Worm (Caenorhabditis elegans) whole organism, young adult: ENCODE results near the gene srh-170.

Experiments
- B0035.1 ChIP-seq: sonication (generic microtip); optimal IDR thresholded peaks from 2 replicates; lab custom pipeline; 2016; ENCODE audit warnings: missing genetic modification characterization, mild to moderate bottlenecking, missing compliant biosample characterization, missing genotype, missing genetic modification reagents
- C06A6.2 ChIP-seq: fragments of 200-800 bp; sonication (Bioruptor generic); conservative IDR thresholded peaks from 2 replicates; pipeline ENCODE4 v1.3.6; 2022; ENCODE audit warnings: missing genetic modification characterization, missing compliant biosample characterization
- D2030.7 ChIP-seq: fragments of 200-800 bp; sonication (Bioruptor generic); IDR thresholded peaks from 2 replicates; pipeline ENCODE4 v1.3.6; 2022; ENCODE audit warnings: missing genetic modification reagents, missing genetic modification characterization, missing compliant biosample characterization
- F52B5.7 ChIP-seq: sonication (generic microtip); optimal IDR thresholded peaks from 2 replicates; lab custom pipeline; 2016; ENCODE audit warnings: mild to moderate bottlenecking, missing genetic modification characterization, missing compliant biosample characterization
- F55B11.4 ChIP-seq: sonication (generic microtip); optimal IDR thresholded peaks from 2 replicates; lab custom pipeline; 2016; ENCODE audit warnings: missing compliant biosample characterization, missing genetic modification characterization, borderline replicate concordance; ENCODE audit not compliant: insufficient read depth
- F57A8.1 ChIP-seq: fragments of 200-800 bp; sonication (Bioruptor generic); optimal IDR thresholded peaks from 2 replicates; lab custom pipeline; 2018; ENCODE audit warnings: mild to moderate bottlenecking, missing genetic modification characterization, moderate library complexity, missing compliant biosample characterization
- K12H6.12 ChIP-seq: fragments of 200-800 bp; sonication (Bioruptor generic); optimal IDR thresholded peaks from 2 replicates; lab custom pipeline; 2018; ENCODE audit warnings: mild to moderate bottlenecking, missing genetic modification characterization, missing compliant biosample characterization
- Y79H2A.3 ChIP-seq: fragments of 200-800 bp; sonication (Bioruptor generic); conservative IDR thresholded peaks from 2 replicates; pipeline ENCODE4 v1.3.6; 2022; ENCODE audit warnings: missing genetic modification reagents, missing genetic modification characterization, missing compliant biosample characterization
- Y95B8A.8 ChIP-seq: fragments of 200-800 bp; sonication (Bioruptor generic); IDR thresholded peaks from 2 replicates; pipeline ENCODE4 v1.3.6; 2022; ENCODE audit warnings: missing genetic modification reagents, missing genetic modification characterization, missing compliant biosample characterization
- ZK185.1 ChIP-seq: sonication (generic microtip); optimal IDR thresholded peaks from 2 replicates; lab custom pipeline; 2016; ENCODE audit warnings: mild to moderate bottlenecking, missing genetic modification characterization, missing compliant biosample characterization; ENCODE audit not compliant: poor library complexity, severe bottlenecking
- aptf-2 ChIP-seq: fragments of 200-800 bp; sonication (Bioruptor generic); conservative IDR thresholded peaks from 2 replicates; pipeline ENCODE4 v1.3.6; 2022; ENCODE audit warnings: missing genetic modification reagents, missing genetic modification characterization, missing compliant biosample characterization
- aptf-3 ChIP-seq: fragments of 200-800 bp; sonication (Bioruptor generic); IDR thresholded peaks from 2 replicates; pipeline ENCODE4 v1.3.6; 2022; ENCODE audit warnings: missing genetic modification characterization, missing compliant biosample characterization
- cebp-2 ChIP-seq: fragments of 200-800 bp; sonication (Bioruptor generic); IDR thresholded peaks from 2 replicates; pipeline ENCODE4 v1.3.6; 2022; ENCODE audit warnings: missing genetic modification characterization, missing compliant biosample characterization
- chd-7 ChIP-seq: sonication (generic microtip); optimal IDR thresholded peaks from 2 replicates; lab custom pipeline; 2016; ENCODE audit warnings: mild to moderate bottlenecking, missing genetic modification characterization, moderate library complexity, missing compliant biosample characterization
- dpl-1 ChIP-seq: fragments of 150-350 bp; optimal IDR thresholded peaks from 2 replicates; lab custom pipeline; 2014; ENCODE audit warnings: missing biosample characterization, missing genetic modification reagents, missing genetic modification characterization
- egl-18 ChIP-seq: fragments of 200-800 bp; sonication (Bioruptor generic); IDR thresholded peaks from 2 replicates; pipeline ENCODE4 v1.3.6; 2022; ENCODE audit warnings: missing genetic modification reagents, missing genetic modification characterization, missing compliant biosample characterization
- gei-17 ChIP-seq: fragments of 200-800 bp; sonication (Bioruptor generic); optimal IDR thresholded peaks from 2 replicates; lab custom pipeline; 2018; ENCODE audit warnings: mild to moderate bottlenecking, missing genetic modification characterization, missing compliant biosample characterization
- hlh-12 ChIP-seq: sonication (generic microtip); optimal IDR thresholded peaks from 2 replicates; lab custom pipeline; 2016; ENCODE audit warnings: missing genetic modification characterization, missing compliant biosample characterization
- hlh-26 ChIP-seq: fragments of 200-800 bp; sonication (Bioruptor generic); conservative IDR thresholded peaks from 2 replicates; pipeline ENCODE4 v1.3.6; 2022; ENCODE audit warnings: missing genetic modification reagents, missing genetic modification characterization, missing compliant biosample characterization
- hsf-1 ChIP-seq: fragments of 200-800 bp; sonication (Bioruptor generic); IDR thresholded peaks from 2 replicates; pipeline ENCODE4 v1.3.6; 2022; ENCODE audit warnings: missing genetic modification reagents, missing genetic modification characterization, missing compliant biosample characterization
- let-526 ChIP-seq: fragments of 200-800 bp; sonication (Bioruptor generic); IDR thresholded peaks from 2 replicates; pipeline ENCODE4 v1.3.6; 2022; ENCODE audit warnings: missing genetic modification reagents, missing genetic modification characterization, missing compliant biosample characterization
- lin-35 ChIP-seq, 3 experiments: fragments of 150-350 bp in 2 of 3; sonication (generic microtip) in 1 of 3; optimal IDR thresholded peaks; 2 replicates each; lab custom pipeline; 2014 to 2018; ENCODE audit warnings: missing biosample characterization in 3 of 3, missing genetic modification characterization in 3 of 3, missing genetic modification reagents in 3 of 3
- lin-54 ChIP-seq: fragments of 200-800 bp; sonication (Bioruptor generic); optimal IDR thresholded peaks from 2 replicates; lab custom pipeline; 2018; ENCODE audit warnings: mild to moderate bottlenecking, missing genetic modification characterization, missing compliant biosample characterization
- madf-6 ChIP-seq: fragments of 200-800 bp; sonication (Bioruptor generic); IDR thresholded peaks from 2 replicates; pipeline ENCODE4 v1.3.6; 2022; ENCODE audit warnings: missing genetic modification reagents, missing genetic modification characterization, missing compliant biosample characterization
- madf-8 ChIP-seq: fragments of 200-800 bp; sonication (Bioruptor generic); conservative IDR thresholded peaks from 2 replicates; pipeline ENCODE4 v1.3.6; 2022; ENCODE audit warnings: missing genetic modification reagents, missing genetic modification characterization, missing compliant biosample characterization
- mcd-1 ChIP-seq: fragments of 200-800 bp; sonication (Bioruptor generic); IDR thresholded peaks from 2 replicates; pipeline ENCODE4 v1.3.6; 2022; ENCODE audit warnings: missing genetic modification reagents, missing genetic modification characterization, missing compliant biosample characterization
- nfya-2 ChIP-seq: fragments of 200-800 bp; sonication (Bioruptor generic); IDR thresholded peaks from 2 replicates; pipeline ENCODE4 v1.3.6; 2022; ENCODE audit warnings: missing genetic modification reagents, missing genetic modification characterization, missing compliant biosample characterization
- nhr-120 ChIP-seq: fragments of 200-800 bp; sonication (Bioruptor generic); IDR thresholded peaks from 2 replicates; pipeline ENCODE4 v1.3.6; 2022; ENCODE audit warnings: missing genetic modification characterization, missing compliant biosample characterization
- nhr-27 ChIP-seq: fragments of 200-800 bp; sonication (Bioruptor generic); optimal IDR thresholded peaks from 2 replicates; lab custom pipeline; 2018; ENCODE audit warnings: mild to moderate bottlenecking, missing genetic modification characterization, moderate library complexity, missing compliant biosample characterization
- nhr-80 ChIP-seq: sonication (generic microtip); optimal IDR thresholded peaks from 2 replicates; lab custom pipeline; 2016; ENCODE audit warnings: missing genetic modification characterization, missing compliant biosample characterization
- rcor-1 ChIP-seq: fragments of 200-800 bp; sonication (Bioruptor generic); IDR thresholded peaks from 2 replicates; pipeline ENCODE4 v1.3.6; 2022; ENCODE audit warnings: missing genetic modification reagents, missing genetic modification characterization, missing compliant biosample characterization
- rpc-1 ChIP-seq, 2 experiments: fragments of 150-350 bp in 1 of 2; sonication (generic microtip) in 1 of 2; optimal IDR thresholded peaks; 2 replicates each; lab custom pipeline; 2014 to 2018; ENCODE audit warnings: missing biosample characterization in 1 of 2, missing genetic modification characterization in 1 of 2, missing genetic modification reagents in 1 of 2, missing genotype in 1 of 2
- snpc-1.1 ChIP-seq: sonication (generic microtip); optimal IDR thresholded peaks from 2 replicates; lab custom pipeline; 2017; ENCODE audit warnings: missing genetic modification characterization, mild to moderate bottlenecking, missing compliant biosample characterization, antibody characterized with exemption, moderate library complexity, missing genotype, missing genetic modification reagents; ENCODE audit not compliant: insufficient read depth
- tbx-9 ChIP-seq: sonication (generic microtip); optimal IDR thresholded peaks from 2 replicates; lab custom pipeline; 2016; ENCODE audit warnings: borderline replicate concordance, missing genetic modification characterization, inconsistent platforms, missing compliant biosample characterization
- tlf-1 ChIP-seq: fragments of 200-800 bp; sonication (Bioruptor generic); optimal IDR thresholded peaks from 2 replicates; lab custom pipeline; 2018; ENCODE audit warnings: mild to moderate bottlenecking, missing genetic modification characterization, missing compliant biosample characterization
- ztf-28 ChIP-seq: fragments of 200-800 bp; sonication (Bioruptor generic); IDR thresholded peaks from 2 replicates; pipeline ENCODE4 v1.3.6; 2022; ENCODE audit warnings: missing genetic modification reagents, missing genetic modification characterization, missing compliant biosample characterization

The srh-170 gene

ce11 chrV:15388820-15389384 lies at the start of gene srh-170:
srh-170 (minus strand) TSS chrV:15388870.
- no peak for TF ChIP-seq let-526 (GFP tag; lab: Robert Waterston, UW)
- no peak for TF ChIP-seq gei-17
- no peak for TF ChIP-seq snpc-1.1 (tag; lab: Kevin White, UChicago)
- no peak for TF ChIP-seq hlh-26 (GFP tag; lab: Robert Waterston, UW)
- TF ChIP-seq aptf-2 (GFP tag; lab: Robert Waterston, UW) = 0 out of 2 replicates have a peak, but pooled peaks have one; percentile 33
- TF ChIP-seq nhr-27 (tag; lab: Kevin White, UChicago) = no peak
- TF ChIP-seq dpl-1 = no peak
- no peak for TF ChIP-seq tbx-9 (tag; lab: Kevin White, UChicago)
- TF ChIP-seq ZK185.1 (tag; lab: Kevin White, UChicago) = no peak
- TF ChIP-seq lin-54 (GFP tag; lab: Kevin White, UChicago) = peak; percentile 12
- TF ChIP-seq nfya-2 (GFP tag; lab: Robert Waterston, UW) = no peak
- no peak for TF ChIP-seq rpc-1 (optimal IDR thresholded peaks at IDR 0.05; lab: Kevin White, UChicago)
- TF ChIP-seq rpc-1 (tag; optimal IDR thresholded peaks at IDR 0.05; lab: Kevin White, UChicago) = no peak
- no peak for TF ChIP-seq tlf-1
- TF ChIP-seq Y95B8A.8 = no peak
- TF ChIP-seq hsf-1 = 0 out of 2 replicates have a peak, but pooled peaks have one; percentile 30
- no peak for TF ChIP-seq Y79H2A.3 (GFP tag; lab: Robert Waterston, UW)
- TF ChIP-seq ztf-28 (GFP tag; lab: Robert Waterston, UW) = 0 out of 2 replicates have a peak, but pooled peaks have one; percentile 30
- TF ChIP-seq B0035.1 = no peak
- TF ChIP-seq F52B5.7 (tag; lab: Kevin White, UChicago) = no peak
- TF ChIP-seq rcor-1 (GFP tag; lab: Robert Waterston, UW) = no peak
- TF ChIP-seq F57A8.1 (GFP tag; lab: Kevin White, UChicago) = no peak
- peak; percentile 57 for TF ChIP-seq madf-6 (GFP tag; lab: Robert Waterston, UW)
- TF ChIP-seq mcd-1 (GFP tag; lab: Robert Waterston, UW) = peak; percentile 74

DNA sequence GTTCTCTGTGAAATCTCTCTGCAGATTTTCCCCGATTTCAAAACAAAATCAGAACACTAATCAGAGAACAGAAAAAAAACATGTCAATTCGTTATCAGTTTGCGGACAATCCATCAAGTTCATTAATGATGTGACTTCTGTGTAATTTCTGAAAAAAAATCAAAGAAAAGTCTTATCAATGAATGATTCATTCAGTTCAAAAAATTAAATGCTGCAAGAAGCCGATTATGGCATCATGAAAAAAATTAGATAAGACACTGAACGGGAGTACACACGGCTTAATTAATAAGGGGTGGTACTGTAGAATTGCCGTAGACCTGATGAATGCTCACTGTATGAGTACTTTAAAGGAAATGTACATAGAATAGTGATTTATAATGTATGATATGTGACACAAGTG lies 47.5 kb upstream of the srh-170 start:
- TF ChIP-seq nhr-80 (tag; lab: Kevin White, UChicago) (peak; percentile 84), tlf-1 (no peak)

DNA sequence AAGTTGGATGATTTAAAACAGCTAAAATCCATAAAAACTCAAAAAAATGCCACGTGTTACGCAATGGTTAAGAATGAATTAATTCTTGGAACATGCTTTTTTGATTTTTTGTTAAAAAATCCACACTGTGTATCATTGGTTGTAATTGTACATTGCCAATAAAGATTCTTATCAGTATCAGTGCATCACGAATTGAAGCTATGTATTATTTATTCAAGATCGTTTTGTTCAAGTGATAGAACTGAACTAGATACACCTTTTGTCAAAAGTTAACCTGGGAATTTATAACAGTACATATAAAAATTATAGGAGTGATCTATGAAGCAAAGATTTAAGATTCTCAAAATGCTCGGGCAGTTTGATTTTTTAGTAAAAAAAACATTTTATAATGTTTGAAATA lies 46.0 kb upstream of the srh-170 start:
- no peak for TF ChIP-seq D2030.7 (GFP tag; lab: Robert Waterston, UW)
- TF ChIP-seq F55B11.4 (tag; lab: Kevin White, UChicago) = no peak
- no peak for TF ChIP-seq aptf-3 (GFP tag; lab: Robert Waterston, UW)
- no peak for TF ChIP-seq K12H6.12 (tag; lab: Kevin White, UChicago)
- TF ChIP-seq lin-35 (GFP tag; optimal IDR thresholded peaks at IDR 0.05; lab: Kevin White, UChicago) = no peak
- no peak for TF ChIP-seq C06A6.2
- TF ChIP-seq chd-7 = no peak
- TF ChIP-seq hlh-12 = no peak

DNA sequence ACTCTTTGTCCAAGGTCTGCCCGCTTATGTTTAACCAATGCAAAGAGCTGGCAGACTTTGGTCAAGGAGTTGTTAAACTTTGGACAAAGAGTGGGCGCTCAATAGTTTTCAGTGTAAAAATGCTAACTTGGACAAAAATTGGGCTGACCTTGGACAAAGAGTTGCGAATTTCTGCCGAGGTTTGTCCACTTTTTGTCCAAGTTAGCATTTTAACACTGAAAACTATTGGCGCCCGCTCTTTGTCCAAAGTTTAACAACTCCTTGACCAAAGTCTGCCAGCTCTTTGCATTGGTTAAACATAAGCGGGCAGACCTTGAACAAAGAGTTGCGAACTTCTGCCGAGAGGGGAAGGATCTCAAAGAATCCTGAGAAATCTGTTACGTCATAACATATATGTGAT lies 45.0 kb upstream of the srh-170 start:
- 0 out of 2 replicates have a peak, but pooled peaks have one; percentile 57 for TF ChIP-seq cebp-2
- peak; percentile 18; the same call in 1 of the 2 replicates for TF ChIP-seq aptf-2 (GFP tag; lab: Robert Waterston, UW)
- peak; percentile 88; the same call in 1 of the 2 replicates for TF ChIP-seq nhr-120 (GFP tag; lab: Robert Waterston, UW)
- peak; percentile 72; the same call in 1 of the 2 replicates for TF ChIP-seq egl-18 (GFP tag; lab: Robert Waterston, UW)
- TF ChIP-seq hsf-1 = peak; percentile 35; the same call in 1 of the 2 replicates
- TF ChIP-seq madf-8 (GFP tag; lab: Robert Waterston, UW) = peak; percentile 38; the same call in 1 of the 2 replicates
- TF ChIP-seq, all 124 proteins: peak for 6; not testable (repeated sequence) for 118
